ENCODE assay signal across 4 worm cellular contexts in the genomic region with DNA sequence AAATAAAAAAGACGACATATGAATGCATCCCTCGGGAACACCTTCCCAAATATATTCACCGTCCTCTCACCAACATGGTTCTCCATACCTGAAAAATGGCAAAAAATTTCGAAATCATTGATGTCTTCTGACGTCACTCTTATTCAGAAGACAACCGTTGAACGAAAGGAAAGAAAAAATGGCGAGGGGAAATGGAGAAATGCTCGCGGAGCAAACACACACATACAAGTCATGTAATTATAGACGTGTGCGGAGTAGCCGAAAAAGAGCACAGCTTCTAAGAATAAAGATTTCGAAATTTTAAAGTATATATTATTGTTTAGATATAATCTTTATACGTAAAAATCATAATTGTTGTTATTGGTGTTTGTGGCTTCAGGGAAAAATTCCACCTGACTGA.
TF ChIP-seq lines count a peak whose summit lies in the region.

A gene (minus strand): TSS at position 88 of the 400 bp plus-strand sequence.

TF ChIP-seq in whole organism, L1 larva, 84 proteins besides CTCF, POLR2A, EP300 and RAD21:
- TF ChIP-seq skn-1 (tag; optimal IDR thresholded peaks at IDR 0.05; lab: Kevin White, UChicago) (peak; percentile 12), ets-5 (GFP tag; IDR thresholded peaks at IDR 0.05; lab: Robert Waterston, UW) (no peak), rnt-1 (tag; optimal IDR thresholded peaks at IDR 0.05; lab: Kevin White, UChicago) (no peak), nhr-19 (GFP tag; conservative IDR thresholded peaks at IDR 0.05; lab: Robert Waterston, UW) (no peak), mab-9 (GFP tag; IDR thresholded peaks at IDR 0.05; lab: Robert Waterston, UW) (no peak), mef-2 (tag; optimal IDR thresholded peaks at IDR 0.05; lab: Kevin White, UChicago) (no peak), ztf-4 (tag; optimal IDR thresholded peaks at IDR 0.05; lab: Kevin White, UChicago) (peak; percentile 30), lin-14 (GFP tag; optimal IDR thresholded peaks at IDR 0.05; lab: Kevin White, UChicago) (peak; percentile 54), nhr-71 (tag; optimal IDR thresholded peaks at IDR 0.05; lab: Kevin White, UChicago) (peak; percentile 48), lir-3 (tag; optimal IDR thresholded peaks at IDR 0.05; lab: Kevin White, UChicago; ENCODE audit: poor library complexity) (no peak), pax-3 (tag; optimal IDR thresholded peaks at IDR 0.05; lab: Kevin White, UChicago) (peak; percentile 19), dpl-1 (GFP tag; optimal IDR thresholded peaks at IDR 0.05; lab: Kevin White, UChicago) (no peak), unc-30 (tag; optimal IDR thresholded peaks at IDR 0.05; lab: Kevin White, UChicago) (no peak), hlh-4 (tag; optimal IDR thresholded peaks at IDR 0.05; lab: Kevin White, UChicago) (no peak), lsy-2 (tag; optimal IDR thresholded peaks at IDR 0.05; lab: Kevin White, UChicago) (peak in 1 of 2 experiments; percentile 3), ama-1 (optimal IDR thresholded peaks at IDR 0.05; lab: Kevin White, UChicago) (no peak), lin-15B (tag; optimal IDR thresholded peaks at IDR 0.05; lab: Kevin White, UChicago) (no peak), fkh-8 (tag; optimal IDR thresholded peaks at IDR 0.05; lab: Kevin White, UChicago) (peak; percentile 43), efl-3 (GFP tag; optimal IDR thresholded peaks at IDR 0.05; lab: Kevin White, UChicago) (no peak), nhr-84 (tag; optimal IDR thresholded peaks at IDR 0.05; lab: Kevin White, UChicago) (no peak)
TF ChIP-seq in whole organism, L1 larva: peak in this region for 7.

TF ChIP-seq in whole organism, L2 larva, 48 proteins besides CTCF, POLR2A, EP300 and RAD21:
- no peak for TF ChIP-seq nhr-77 (tag; optimal IDR thresholded peaks at IDR 0.05; lab: Kevin White, UChicago)
- TF ChIP-seq lsy-2 (tag; optimal IDR thresholded peaks at IDR 0.05; lab: Kevin White, UChicago), result peak in 1 of 2 experiments; percentile 3
- TF ChIP-seq snpc-4 (tag; optimal IDR thresholded peaks at IDR 0.05; lab: Kevin White, UChicago), result no peak
- TF ChIP-seq unc-62 (GFP tag; optimal IDR thresholded peaks at IDR 0.05; lab: Kevin White, UChicago), result no peak
- TF ChIP-seq fos-1 (tag; optimal IDR thresholded peaks at IDR 0.05; lab: Kevin White, UChicago), result no peak
- TF ChIP-seq sma-9 (GFP tag; optimal IDR thresholded peaks at IDR 0.05; lab: Kevin White, UChicago), result peak; percentile 22
- no peak for TF ChIP-seq sma-9 (tag; optimal IDR thresholded peaks at IDR 0.05; lab: Kevin White, UChicago)
- TF ChIP-seq elt-3 (tag; optimal IDR thresholded peaks at IDR 0.05; lab: Kevin White, UChicago), result no peak
- peak; percentile 6 for TF ChIP-seq crh-2 (tag; optimal IDR thresholded peaks at IDR 0.05; lab: Kevin White, UChicago)
- TF ChIP-seq nhr-11 (tag; optimal IDR thresholded peaks at IDR 0.05; lab: Kevin White, UChicago), result no peak
- no peak for TF ChIP-seq ztf-4 (tag; optimal IDR thresholded peaks at IDR 0.05; lab: Kevin White, UChicago)
- peak; percentile 11 for TF ChIP-seq C34F6.9 (tag; optimal IDR thresholded peaks at IDR 0.05; lab: Kevin White, UChicago)

TF ChIP-seq in whole organism, L3 larva, 47 proteins besides CTCF, POLR2A, EP300 and RAD21:
- no peak for TF ChIP-seq pqm-1 (tag; optimal IDR thresholded peaks at IDR 0.05; lab: Kevin White, UChicago)
- TF ChIP-seq nfya-1 (tag; optimal IDR thresholded peaks at IDR 0.05; lab: Kevin White, UChicago; ENCODE audit: insufficient read depth), result peak; percentile 8

TF ChIP-seq in whole organism, young adult, 124 proteins besides CTCF, POLR2A, EP300 and RAD21:
- TF ChIP-seq unc-130 (GFP tag; optimal IDR thresholded peaks at IDR 0.05; lab: Kevin White, UChicago) (no peak), cebp-1 (GFP tag; IDR thresholded peaks at IDR 0.05; lab: Robert Waterston, UW) (no peak), cebp-1 (tag; optimal IDR thresholded peaks at IDR 0.05; lab: Kevin White, UChicago) (peak; percentile 55)
